Fruit fly (Drosophila melanogaster): ENCODE measurements around the gene Jon66Ci.

The Jon66Ci gene

DNA sequence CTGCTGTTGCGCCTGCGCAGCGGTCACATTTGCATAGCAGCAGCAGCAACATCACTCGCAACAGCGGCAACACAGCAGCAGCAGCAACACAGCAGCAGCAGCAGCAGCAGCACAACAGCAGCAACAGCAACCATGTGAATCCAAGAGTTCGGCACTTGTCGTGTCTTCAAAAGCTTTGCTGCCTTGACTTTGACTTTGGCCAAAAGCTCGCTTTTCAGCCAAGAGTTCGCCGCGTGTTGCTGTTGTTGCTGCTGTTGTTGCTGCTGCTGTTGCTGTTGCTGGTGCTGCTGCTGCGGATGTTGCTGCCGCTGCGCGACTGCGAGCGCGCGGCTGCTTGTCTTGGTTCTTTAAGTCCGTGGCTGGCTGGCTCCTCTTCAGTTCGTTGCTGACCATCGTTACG lies 19.3 kb upstream of the Jon66Ci start, which contains the start of gene ImpE1:
Gene ImpE1, plus strand, starts transcription at position 371 of the 400 bp plus-strand sequence.
- TF ChIP-seq Hr78 (GFP tag; optimal IDR thresholded peaks at IDR 0.05) (no peak), CG34376 (GFP tag; optimal IDR thresholded peaks at IDR 0.05) (no peak), vvl (GFP tag; IDR thresholded peaks at IDR 0.05) (peak; percentile 48; the same call in 1 of the 2 replicates), sim (GFP tag; IDR thresholded peaks at IDR 0.05) (no peak), CG6854 (GFP tag; optimal IDR thresholded peaks at IDR 0.05) (no peak), da (GFP tag; optimal IDR thresholded peaks at IDR 0.05) (no peak), CG7928 (GFP tag; optimal IDR thresholded peaks at IDR 0.05) (no peak), sens (GFP tag) (peak; percentile 14), abd-A (tag; optimal IDR thresholded peaks at IDR 0.05) (no peak), Gug (GFP tag; IDR thresholded peaks at IDR 0.05) (no peak), Deaf1 (tag; optimal IDR thresholded peaks at IDR 0.05) (peak; percentile 80), jigr1 (GFP tag; IDR thresholded peaks at IDR 0.05) (no peak), CG17328 (GFP tag; IDR thresholded peaks at IDR 0.05) (no peak), CG11085 (GFP tag; IDR thresholded peaks at IDR 0.05) (no peak), CG16815 (GFP tag; optimal IDR thresholded peaks at IDR 0.05) (no peak), CG17385 (GFP tag; optimal IDR thresholded peaks at IDR 0.05) (no peak), CG12391 (tag; optimal IDR thresholded peaks at IDR 0.05) (no peak), Sox100B (GFP tag; optimal IDR thresholded peaks at IDR 0.05) (no peak), ATbp (GFP tag; optimal IDR thresholded peaks at IDR 0.05) (no peak), toy (GFP tag; IDR thresholded peaks at IDR 0.05) (no peak), CG12299 (tag; optimal IDR thresholded peaks at IDR 0.05) (no peak), ERR (GFP tag; optimal IDR thresholded peaks at IDR 0.05) (no peak), cwo (GFP tag; optimal IDR thresholded peaks at IDR 0.05) (no peak), CG2116 (GFP tag; optimal IDR thresholded peaks at IDR 0.05) (no peak), NFAT (GFP tag; IDR thresholded peaks at IDR 0.05) (no peak), CG1233 (GFP tag; optimal IDR thresholded peaks at IDR 0.05) (no peak), esg (GFP tag; conservative IDR thresholded peaks at IDR 0.05) (no peak), CG31441 (GFP tag; IDR thresholded peaks at IDR 0.05) (no peak), btn (GFP tag; optimal IDR thresholded peaks at IDR 0.05) (no peak), CG11504 (tag; optimal IDR thresholded peaks at IDR 0.05) (peak; percentile 96), chinmo (GFP tag; IDR thresholded peaks at IDR 0.05; ENCODE audit: partially characterized antibody) (0 out of 4 replicates have a peak, but pooled peaks have one; percentile 72), CG8388 (GFP tag; optimal IDR thresholded peaks at IDR 0.05) (no peak), CG6272 (GFP tag; IDR thresholded peaks at IDR 0.05) (no peak), CG9797 (GFP tag; optimal IDR thresholded peaks at IDR 0.05) (no peak), Rx (GFP tag; IDR thresholded peaks at IDR 0.05) (no peak), zfh1 (GFP tag; IDR thresholded peaks at IDR 0.05) (no peak), dysf (GFP tag; IDR thresholded peaks at IDR 0.05) (no peak), disco-r (GFP tag; optimal IDR thresholded peaks at IDR 0.05) (no peak), CG6175 (GFP tag; IDR thresholded peaks at IDR 0.05) (peak; percentile 75; the same call in 2 of the 3 replicates), CkIIα-i1 (GFP tag; IDR thresholded peaks at IDR 0.05) (no peak), Dad (GFP tag; optimal IDR thresholded peaks at IDR 0.05) (no peak), CG11456 (GFP tag; IDR thresholded peaks at IDR 0.05) (0 out of 3 replicates have a peak, but pooled peaks have one; percentile 5), oc (tag; optimal IDR thresholded peaks at IDR 0.05) (no peak), CG33557 (GFP tag; optimal IDR thresholded peaks at IDR 0.05) (no peak), bbx (GFP tag; IDR thresholded peaks at IDR 0.05; ENCODE audit: partially characterized antibody) (0 out of 2 replicates have a peak, but pooled peaks have one; percentile 8), CG6254 (GFP tag; optimal IDR thresholded peaks at IDR 0.05) (no peak), Atf6 (GFP tag; IDR thresholded peaks at IDR 0.05) (no peak), Ptx1 (GFP tag; IDR thresholded peaks at IDR 0.05) (no peak), Sry-δ (GFP tag; optimal IDR thresholded peaks at IDR 0.05) (no peak), Atf-2 (GFP tag; optimal IDR thresholded peaks at IDR 0.05) (no peak), nerfin-2 (GFP tag; IDR thresholded peaks at IDR 0.05; ENCODE audit: partially characterized antibody) (no peak), Hmr (GFP tag; optimal IDR thresholded peaks at IDR 0.05) (no peak)

Measured in whole organism, embryonic.